Worm (Caenorhabditis elegans) whole organism, L2 larva: ENCODE data around the gene ify-1.

ENCODE experiments used
- ama-1 ChIP-seq: fragments of 150-350 bp; optimal IDR thresholded peaks from 2 replicates; lab custom pipeline; 2018; ENCODE audit warnings: inconsistent platforms
- ceh-16 ChIP-seq: fragments of 150-350 bp; optimal IDR thresholded peaks from 2 replicates; lab custom pipeline; 2014; ENCODE audit warnings: missing biosample characterization, missing genetic modification characterization
- ceh-82 ChIP-seq: fragments of 150-350 bp; optimal IDR thresholded peaks from 2 replicates; lab custom pipeline; 2014; ENCODE audit warnings: missing biosample characterization, missing genetic modification characterization
- lin-13 ChIP-seq: fragments of 150-350 bp; optimal IDR thresholded peaks from 2 replicates; lab custom pipeline; 2014; ENCODE audit warnings: missing biosample characterization, missing genetic modification reagents, missing genetic modification characterization
- lin-39 ChIP-seq: fragments of 150-350 bp; optimal IDR thresholded peaks from 2 replicates; lab custom pipeline; 2014; ENCODE audit warnings: missing biosample characterization, missing genetic modification reagents, missing genetic modification characterization
- mbf-1 ChIP-seq: sonication (generic microtip); optimal IDR thresholded peaks from 2 replicates; lab custom pipeline; 2017; ENCODE audit warnings: missing biosample characterization, missing genetic modification characterization
- nhr-237 ChIP-seq: fragments of 150-350 bp; optimal IDR thresholded peaks from 2 replicates; lab custom pipeline; 2014; ENCODE audit warnings: missing biosample characterization, missing genetic modification characterization
- skn-1 ChIP-seq: sonication (generic microtip); optimal IDR thresholded peaks from 2 replicates; lab custom pipeline; 2017; ENCODE audit warnings: missing biosample characterization, missing genetic modification characterization
- unc-39 ChIP-seq: fragments of 150-350 bp; optimal IDR thresholded peaks from 2 replicates; lab custom pipeline; 2014; ENCODE audit warnings: missing biosample characterization, missing genetic modification characterization
- unc-62 ChIP-seq: fragments of 150-350 bp; optimal IDR thresholded peaks from 2 replicates; lab custom pipeline; 2014; ENCODE audit warnings: missing biosample characterization, missing genetic modification reagents, missing genetic modification characterization
- zag-1 ChIP-seq: fragments of 150-350 bp; optimal IDR thresholded peaks from 2 replicates; lab custom pipeline; 2014; ENCODE audit warnings: missing biosample characterization, missing genetic modification characterization

ce11 chrII:5099034-5099433 is 44.1 kb upstream of the ify-1 start:
- TF ChIP-seq nhr-237 (tag; lab: Kevin White, UChicago) (no peak), unc-39 (tag; lab: Kevin White, UChicago) (no peak), zag-1 (no peak), ceh-82 (tag; lab: Kevin White, UChicago) (no peak), lin-13 (GFP tag; lab: Kevin White, UChicago) (no peak), ama-1 (lab: Kevin White, UChicago) (no peak), mbf-1 (no peak), lin-39 (tag; lab: Kevin White, UChicago) (no peak), skn-1 (tag; lab: Kevin White, UChicago) (no peak), unc-62 (GFP tag; lab: Kevin White, UChicago) (no peak), ceh-16 (tag; lab: Kevin White, UChicago) (no peak)
